Fruit fly (Drosophila melanogaster) whole organism, wandering third instar larva: Measurements from ENCODE around the gene simj.

Experiments
- Abd-B ChIP-seq: fragments of >200 bp; optimal IDR thresholded peaks from 2 replicates; lab custom pipeline; 2017; ENCODE audit warnings: missing biosample characterization, missing genetic modification characterization
- CG32264 ChIP-seq: fragments of 200-800 bp; sonication (Bioruptor generic); optimal IDR thresholded peaks from 2 replicates; lab custom pipeline; 2016; ENCODE audit warnings: missing biosample characterization, missing genetic modification characterization
- CG9705 ChIP-seq: fragments of 200-800 bp; sonication (Bioruptor generic); optimal IDR thresholded peaks from 2 replicates; lab custom pipeline; 2018; ENCODE audit warnings: missing biosample characterization, mild to moderate bottlenecking, missing genetic modification characterization
- CrebA ChIP-seq: fragments of 200-800 bp; sonication (Bioruptor generic); optimal IDR thresholded peaks from 2 replicates; lab custom pipeline; 2016; ENCODE audit warnings: missing biosample characterization, mild to moderate bottlenecking, missing genetic modification characterization, borderline replicate concordance
- Dfd ChIP-seq: fragments of >200 bp; optimal IDR thresholded peaks from 2 replicates; lab custom pipeline; 2017; ENCODE audit warnings: missing biosample characterization, missing genetic modification characterization
- Dif ChIP-seq: fragments of 200-275, 200-300 bp; sonication (Bioruptor generic); optimal IDR thresholded peaks from 2 replicates; lab custom pipeline; 2018; ENCODE audit warnings: missing biosample characterization, missing genetic modification characterization; ENCODE audit not compliant: partially characterized antibody
- GATAd ChIP-seq: sonication (Bioruptor generic); optimal IDR thresholded peaks from 2 replicates; lab custom pipeline; 2016; ENCODE audit warnings: missing biosample characterization, missing genetic modification characterization
- HLH106 ChIP-seq: fragments of 200-800 bp; optimal IDR thresholded peaks from 3 replicates; lab custom pipeline; 2019; ENCODE audit warnings: missing biosample characterization, mild to moderate bottlenecking, missing genetic modification characterization, moderate library complexity
- Hnf4 ChIP-seq: fragments of 200-800 bp; sonication (Bioruptor generic); optimal IDR thresholded peaks from 2 replicates; lab custom pipeline; 2016; ENCODE audit warnings: missing biosample characterization, mild to moderate bottlenecking, missing genetic modification characterization
- Hr78 ChIP-seq: fragments of >200 bp; optimal IDR thresholded peaks from 2 replicates; lab custom pipeline; 2017; ENCODE audit warnings: missing biosample characterization, missing genetic modification characterization
- Hr83 ChIP-seq: fragments of 200-300 bp; sonication (Bioruptor generic); optimal IDR thresholded peaks from 2 replicates; lab custom pipeline; 2016; ENCODE audit warnings: missing biosample characterization, mild to moderate bottlenecking, missing genetic modification characterization, moderate library complexity; ENCODE audit not compliant: poor library complexity, severe bottlenecking
- Jra ChIP-seq: sonication (Bioruptor generic); optimal IDR thresholded peaks from 2 replicates; lab custom pipeline; 2016; ENCODE audit warnings: missing biosample characterization, missing genetic modification characterization
- Mio ChIP-seq: sonication (Bioruptor generic); optimal IDR thresholded peaks from 2 replicates; lab custom pipeline; 2016; ENCODE audit warnings: missing biosample characterization, missing genetic modification characterization
- Myc ChIP-seq: fragments of >200 bp; optimal IDR thresholded peaks from 2 replicates; lab custom pipeline; 2017
- N ChIP-seq: fragments of >200 bp; optimal IDR thresholded peaks from 2 replicates; lab custom pipeline; 2018; ENCODE audit warnings: missing biosample characterization, missing external identifiers, missing genetic modification characterization
- OdsH ChIP-seq: fragments of 200-800 bp; sonication (Bioruptor generic); optimal IDR thresholded peaks from 2 replicates; lab custom pipeline; 2016; ENCODE audit warnings: missing biosample characterization, mild to moderate bottlenecking, missing genetic modification characterization
- Rel ChIP-seq, 2 experiments: fragments of 200-800 bp; sonication (Bioruptor generic) in 1 of 2; optimal IDR thresholded peaks; 2 replicates in 1 of 2; 3 replicates in 1 of 2; lab custom pipeline; 2016 to 2019; ENCODE audit warnings: mild to moderate bottlenecking in 2 of 2, missing biosample characterization in 2 of 2, missing genetic modification characterization in 2 of 2, moderate library complexity in 1 of 2
- Sp1 ChIP-seq: fragments of 200-800 bp; sonication (Bioruptor generic); optimal IDR thresholded peaks from 3 replicates; lab custom pipeline; 2019; ENCODE audit warnings: missing biosample characterization, mild to moderate bottlenecking, missing genetic modification characterization, moderate library complexity
- Vsx2 ChIP-seq: fragments of 200-300, 225-300 bp; sonication (Bioruptor generic); optimal IDR thresholded peaks from 2 replicates; lab custom pipeline; 2018; ENCODE audit warnings: missing biosample characterization, missing genetic modification characterization; ENCODE audit not compliant: partially characterized antibody
- br ChIP-seq: fragments of 200-800 bp; sonication (Bioruptor generic); optimal IDR thresholded peaks from 2 replicates; lab custom pipeline; 2016; ENCODE audit warnings: missing biosample characterization, missing genetic modification characterization
- brk ChIP-seq: fragments of 200-800 bp; sonication (Bioruptor generic); optimal IDR thresholded peaks from 2 replicates; lab custom pipeline; 2016; ENCODE audit warnings: missing biosample characterization, mild to moderate bottlenecking, missing genetic modification characterization
- dl ChIP-seq, 2 experiments: fragments of 175-275, 200-275 bp in 1 of 2; fragments of 200-275 bp in 1 of 2; sonication (Bioruptor generic); optimal IDR thresholded peaks; lab custom pipeline; 2018; ENCODE audit warnings: mild to moderate bottlenecking in 2 of 2, missing biosample characterization in 2 of 2, missing genetic modification characterization in 2 of 2, moderate library complexity in 2 of 2; ENCODE audit not compliant: partially characterized antibody in 2 of 2, insufficient read depth in 1 of 2
- dmrt93B ChIP-seq: fragments of 200-800 bp; sonication (Bioruptor generic); optimal IDR thresholded peaks from 2 replicates; lab custom pipeline; 2018; ENCODE audit warnings: missing biosample characterization, mild to moderate bottlenecking, missing genetic modification characterization
- dsf ChIP-seq: sonication (Bioruptor generic); optimal IDR thresholded peaks from 2 replicates; lab custom pipeline; 2016; ENCODE audit warnings: missing biosample characterization, missing genetic modification characterization, borderline replicate concordance
- ey ChIP-seq: fragments of 200-800 bp; sonication (Bioruptor generic); optimal IDR thresholded peaks from 2 replicates; lab custom pipeline; 2016; ENCODE audit warnings: missing biosample characterization, missing genetic modification characterization
- foxo ChIP-seq, 2 experiments: fragments of 200-800 bp; sonication (Bioruptor generic); optimal IDR thresholded peaks; 2 replicates in 1 of 2; 3 replicates in 1 of 2; lab custom pipeline; 2016 to 2017; ENCODE audit warnings: missing biosample characterization in 2 of 2, missing genetic modification characterization in 2 of 2
- fru ChIP-seq: fragments of 200-800 bp; sonication (Bioruptor generic); optimal IDR thresholded peaks from 3 replicates; lab custom pipeline; 2016; ENCODE audit warnings: missing biosample characterization, mild to moderate bottlenecking, missing genetic modification characterization
- h ChIP-seq: fragments of 200-800 bp; sonication (Bioruptor generic); optimal IDR thresholded peaks from 3 replicates; lab custom pipeline; 2016; ENCODE audit warnings: missing biosample characterization, mild to moderate bottlenecking, missing genetic modification characterization
- jim ChIP-seq: fragments of 175-275, 200-325 bp; sonication (Bioruptor generic); optimal IDR thresholded peaks from 2 replicates; lab custom pipeline; 2016; ENCODE audit warnings: missing biosample characterization, mild to moderate bottlenecking, missing genetic modification characterization
- lola ChIP-seq: fragments of >200 bp; optimal IDR thresholded peaks from 2 replicates; lab custom pipeline; 2017; ENCODE audit warnings: missing biosample characterization, missing genetic modification characterization
- pan ChIP-seq: fragments of >200 bp; optimal IDR thresholded peaks from 2 replicates; lab custom pipeline; 2017
- psq ChIP-seq: fragments of 200-800 bp; sonication (Bioruptor generic); optimal IDR thresholded peaks from 3 replicates; lab custom pipeline; 2017; ENCODE audit warnings: missing biosample characterization, mild to moderate bottlenecking, missing genetic modification characterization, moderate library complexity
- rgr ChIP-seq: fragments of 200-800 bp; sonication (Bioruptor generic); optimal IDR thresholded peaks from 3 replicates; lab custom pipeline; 2016; ENCODE audit warnings: missing biosample characterization, mild to moderate bottlenecking, missing genetic modification characterization
- sage ChIP-seq: fragments of 200-800 bp; sonication (Bioruptor generic); optimal IDR thresholded peaks from 2 replicates; lab custom pipeline; 2016; ENCODE audit warnings: missing biosample characterization, mild to moderate bottlenecking, missing genetic modification characterization
- sv ChIP-seq: fragments of 200-800 bp; sonication (Bioruptor generic); optimal IDR thresholded peaks from 3 replicates; lab custom pipeline; 2016; ENCODE audit warnings: missing biosample characterization, missing genetic modification characterization
- tai ChIP-seq: sonication (Bioruptor generic); optimal IDR thresholded peaks from 2 replicates; lab custom pipeline; 2016; ENCODE audit warnings: missing biosample characterization, missing genetic modification characterization
- usp ChIP-seq: fragments of >200 bp; optimal IDR thresholded peaks from 2 replicates; lab custom pipeline; 2017; ENCODE audit warnings: missing biosample characterization, missing genetic modification characterization
- woc ChIP-seq: sonication (Bioruptor generic); optimal IDR thresholded peaks from 2 replicates; lab custom pipeline; 2016; ENCODE audit warnings: missing biosample characterization, mild to moderate bottlenecking, missing genetic modification characterization

Gene simj

DNA sequence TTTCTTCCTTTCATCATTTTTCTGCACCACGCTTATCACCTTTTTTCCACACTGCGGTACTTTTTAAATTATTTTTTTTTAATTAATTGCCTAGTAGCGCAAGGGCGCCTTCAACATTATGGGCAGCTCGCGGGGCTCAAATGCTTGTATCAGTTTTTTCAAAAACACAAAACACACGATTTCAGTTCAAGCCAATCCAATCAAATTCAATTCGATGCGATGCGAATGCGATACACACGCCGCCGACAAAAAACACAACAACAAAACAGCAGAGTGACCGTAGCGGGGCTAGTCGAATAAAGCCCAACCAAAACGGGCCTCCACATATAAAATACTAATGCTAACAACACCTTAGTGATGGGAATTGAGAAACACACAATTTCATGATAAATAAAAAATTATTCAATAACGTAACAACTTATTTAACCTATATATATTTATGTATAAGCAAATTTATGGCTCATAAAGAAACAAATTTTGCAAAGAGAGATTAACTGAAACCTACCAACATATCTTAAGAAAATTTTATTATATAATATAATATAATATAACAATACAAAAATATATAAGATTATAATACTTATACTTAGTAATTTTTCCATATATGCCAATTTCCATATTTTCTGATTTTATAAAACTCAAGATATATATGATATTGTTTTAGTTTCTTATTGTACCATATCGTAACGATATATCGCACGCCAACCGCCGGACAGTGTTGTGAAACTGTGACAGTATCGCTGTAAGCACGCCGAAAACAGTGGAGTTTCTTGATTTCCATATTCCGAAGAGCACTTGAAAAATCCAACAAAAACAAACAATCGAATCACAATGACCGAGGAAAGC lies 3.6 kb upstream of the simj start, which contains the start of the genes CG32066 and CG8003:
Gene CG32066 (minus strand): TSS at position 270 of the 846 bp plus-strand sequence.
Gene CG8003 (plus strand): TSS at position 732 of the 846 bp plus-strand sequence.
- TF ChIP-seq pan (lab: Kevin White, UChicago) (no peak), Vsx2 (no peak), fru (GFP tag; lab: Kevin White, UChicago) (peak; percentile 9), brk (GFP tag; lab: Kevin White, UChicago) (peak; percentile 32), Rel (GFP tag; optimal IDR thresholded peaks at IDR 0.05; lab: Kevin White, UChicago) (no peak), Rel (tag; optimal IDR thresholded peaks at IDR 0.05; lab: Kevin White, UChicago) (peak; percentile 47), tai (peak; percentile 54), GATAd (GFP tag; lab: Kevin White, UChicago) (no peak), h (GFP tag; lab: Kevin White, UChicago) (peak; percentile 40), sage (GFP tag; lab: Kevin White, UChicago) (peak; percentile 20), woc (peak; percentile 68), Myc (lab: Kevin White, UChicago) (peak; percentile 5), HLH106 (peak; percentile 64), sv (GFP tag; lab: Kevin White, UChicago) (no peak), Sp1 (GFP tag; lab: Kevin White, UChicago) (peak; percentile 37), Hnf4 (GFP tag; lab: Kevin White, UChicago) (peak; percentile 35), jim (no peak), dmrt93B (no peak), CG9705 (no peak), br (GFP tag; lab: Kevin White, UChicago) (peak; percentile 61), rgr (peak; percentile 30), foxo (GFP tag; optimal IDR thresholded peaks at IDR 0.05; lab: Kevin White, UChicago) (peak in 1 of 2 experiments; percentile 24), Hr78 (no peak), psq (no peak), Hr83 (peak; percentile 33), Mio (GFP tag; lab: Kevin White, UChicago) (peak; percentile 19)
- TF ChIP-seq, all 38 proteins: peak for 16

DNA sequence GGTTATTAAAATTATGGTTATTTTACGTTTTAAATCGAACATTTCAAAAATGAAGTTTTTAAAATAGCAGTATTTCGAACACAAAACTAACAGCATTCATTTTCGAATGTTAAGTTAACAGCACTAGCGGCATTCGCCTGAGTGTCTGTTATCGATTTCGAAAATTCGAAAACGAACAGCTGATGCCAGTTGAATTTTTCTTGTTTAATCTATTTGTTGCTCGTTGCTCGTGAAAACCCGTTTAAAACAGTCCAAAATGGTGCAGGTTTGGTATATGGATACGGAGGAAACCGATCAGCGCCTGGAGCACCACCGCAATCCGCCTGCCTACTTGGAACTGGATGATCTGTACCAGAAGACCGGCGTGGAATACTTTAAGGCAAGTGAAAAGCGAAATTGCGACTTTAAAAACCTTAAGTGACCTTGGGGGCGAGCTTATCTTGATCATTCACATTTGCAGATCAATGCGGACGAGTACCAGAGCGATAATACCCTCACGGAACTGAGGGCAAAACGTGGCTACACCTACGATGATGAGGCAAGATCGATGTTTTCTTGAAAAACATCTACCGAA lies 1.3 kb upstream of the simj start, which contains the start of gene Adi1:
Gene Adi1 (plus strand): TSS at position 187 of the 574 bp plus-strand sequence.
- TF ChIP-seq Rel (GFP tag; optimal IDR thresholded peaks at IDR 0.05; lab: Kevin White, UChicago) (no peak), Rel (tag; optimal IDR thresholded peaks at IDR 0.05; lab: Kevin White, UChicago) (peak; percentile 7), rgr (no peak), brk (GFP tag; lab: Kevin White, UChicago) (peak; percentile 23), foxo (GFP tag; optimal IDR thresholded peaks at IDR 0.05; lab: Kevin White, UChicago) (peak in 1 of 2 experiments; percentile 24)

DNA sequence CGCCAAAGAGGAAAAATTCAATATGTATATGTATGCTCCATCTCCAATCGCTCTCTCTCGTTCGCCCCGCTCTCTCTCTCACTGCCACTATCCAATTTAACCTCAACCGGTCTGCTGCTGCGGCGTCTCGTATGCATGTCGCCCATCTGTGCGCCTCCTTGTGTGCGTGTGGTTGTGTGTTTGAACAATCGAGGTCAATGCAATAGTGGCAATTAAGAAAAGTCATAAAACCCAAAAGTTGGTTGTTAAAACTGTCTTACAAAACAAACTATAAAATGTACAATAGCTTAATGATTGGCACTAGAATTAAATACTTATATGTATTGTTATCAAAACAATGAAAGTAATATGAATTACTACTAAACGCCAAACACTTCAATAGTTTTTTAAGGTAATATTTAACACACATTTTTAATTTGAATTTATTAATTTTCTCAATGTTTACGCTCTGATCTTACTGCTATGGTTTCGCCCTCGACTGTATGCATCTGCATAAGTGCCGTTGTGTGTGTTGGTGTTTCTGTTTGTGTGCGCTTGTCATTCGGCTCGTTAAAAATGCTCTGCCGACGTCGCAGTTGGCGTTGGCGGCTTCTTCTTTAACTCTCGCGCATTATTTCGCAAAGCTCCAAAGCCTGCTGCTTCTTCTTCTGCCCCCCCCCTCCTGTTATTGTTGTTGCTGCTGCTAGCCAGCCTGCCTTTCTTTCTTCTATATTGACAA lies 1.1 kb downstream of the simj start:
- TF ChIP-seq Sp1 (GFP tag; lab: Kevin White, UChicago) (peak; percentile 99), usp (GFP tag; lab: Kevin White, UChicago) (no peak), Dif (peak; percentile 82), Hnf4 (GFP tag; lab: Kevin White, UChicago) (peak; percentile 90), CG9705 (peak; percentile 96), CrebA (GFP tag; lab: Kevin White, UChicago) (no peak), br (GFP tag; lab: Kevin White, UChicago) (peak; percentile 97), Dfd (GFP tag; lab: Kevin White, UChicago) (peak; percentile 98), Myc (lab: Kevin White, UChicago) (no peak), woc (peak; percentile 98), CG32264 (GFP tag; lab: Kevin White, UChicago) (peak; percentile 77), Mio (GFP tag; lab: Kevin White, UChicago) (peak; percentile 74), Vsx2 (no peak), jim (no peak), tai (peak; percentile 92), h (GFP tag; lab: Kevin White, UChicago) (peak; percentile 99), sage (GFP tag; lab: Kevin White, UChicago) (peak; percentile 93), Abd-B (no peak), lola (GFP tag; lab: Kevin White, UChicago) (no peak), N (GFP tag; lab: Kevin White, UChicago) (no peak), rgr (peak; percentile 98), Hr78 (no peak), dl (GFP tag; optimal IDR thresholded peaks at IDR 0.05; lab: Kevin White, UChicago; ENCODE audit: insufficient read depth in 1 of 2, partially characterized antibody in 2 of 2) (peak; percentile 25 to 71), HLH106 (peak; percentile 99), Jra (peak; percentile 93), GATAd (GFP tag; lab: Kevin White, UChicago) (peak; percentile 68), sv (GFP tag; lab: Kevin White, UChicago) (peak; percentile 92), ey (GFP tag; lab: Kevin White, UChicago) (peak; percentile 95), dsf (peak; percentile 88), pan (lab: Kevin White, UChicago) (no peak), brk (GFP tag; lab: Kevin White, UChicago) (peak; percentile 95), psq (peak; percentile 97), dmrt93B (peak; percentile 97), OdsH (GFP tag; lab: Kevin White, UChicago) (peak; percentile 98)
